Worm (Caenorhabditis elegans) whole organism, L3 larva: ENCODE results near the gene ZK816.3.

Experiments
- R02D3.7 ChIP-seq: fragments of 150-350 bp; optimal IDR thresholded peaks from 2 replicates; lab custom pipeline; 2014; ENCODE audit warnings: missing biosample characterization, missing genetic modification characterization
- ZK546.5 ChIP-seq: sonication (generic microtip); optimal IDR thresholded peaks from 2 replicates; lab custom pipeline; 2017; ENCODE audit warnings: missing biosample characterization, missing genetic modification characterization
- ama-1 ChIP-seq: fragments of 150-350 bp; optimal IDR thresholded peaks from 2 replicates; lab custom pipeline; 2018
- ceh-16 ChIP-seq: sonication (generic microtip); optimal IDR thresholded peaks from 2 replicates; lab custom pipeline; 2017; ENCODE audit warnings: missing biosample characterization, missing genetic modification characterization
- ceh-28 ChIP-seq: fragments of 150-350 bp; optimal IDR thresholded peaks from 2 replicates; lab custom pipeline; 2014; ENCODE audit warnings: missing biosample characterization, missing genetic modification reagents, missing genetic modification characterization
- ceh-9 ChIP-seq: sonication (generic microtip); optimal IDR thresholded peaks from 2 replicates; lab custom pipeline; 2018; ENCODE audit warnings: missing biosample characterization, missing genetic modification characterization
- daf-12 ChIP-seq: fragments of 150-350 bp; optimal IDR thresholded peaks from 2 replicates; lab custom pipeline; 2014; ENCODE audit warnings: missing biosample characterization, missing genetic modification reagents, missing genetic modification characterization
- egl-5 ChIP-seq: fragments of 150-350 bp; optimal IDR thresholded peaks from 2 replicates; lab custom pipeline; 2017; ENCODE audit warnings: missing biosample characterization, missing genetic modification reagents, missing genetic modification characterization, inconsistent platforms
- elt-1 ChIP-seq: fragments of 150-350 bp; optimal IDR thresholded peaks from 2 replicates; lab custom pipeline; 2014; ENCODE audit warnings: missing biosample characterization, missing genetic modification characterization
- elt-2 ChIP-seq: sonication (generic microtip); optimal IDR thresholded peaks from 2 replicates; lab custom pipeline; 2016; ENCODE audit warnings: missing genetic modification reagents, mild to moderate bottlenecking, missing genetic modification characterization, missing compliant biosample characterization
- elt-3 ChIP-seq, 3 experiments: fragments of 150-350 bp in 1 of 3; sonication (generic microtip) in 2 of 3; optimal IDR thresholded peaks; 2 replicates in 2 of 3; 4 replicates in 1 of 3; lab custom pipeline; 2014 to 2017; ENCODE audit warnings: missing biosample characterization in 3 of 3, missing genetic modification characterization in 3 of 3
- fkh-10 ChIP-seq: sonication (generic microtip); optimal IDR thresholded peaks from 2 replicates; lab custom pipeline; 2017; ENCODE audit warnings: missing biosample characterization, missing genetic modification reagents, missing genetic modification characterization
- fkh-2 ChIP-seq: fragments of 150-350 bp; optimal IDR thresholded peaks from 2 replicates; lab custom pipeline; 2014; ENCODE audit warnings: missing biosample characterization, missing genetic modification reagents, missing genetic modification characterization
- fos-1 ChIP-seq: fragments of 150-350 bp; optimal IDR thresholded peaks from 2 replicates; lab custom pipeline; 2014; ENCODE audit warnings: missing biosample characterization, missing genetic modification characterization
- hmg-11 ChIP-seq: sonication (generic microtip); optimal IDR thresholded peaks from 2 replicates; lab custom pipeline; 2016; ENCODE audit warnings: missing genetic modification characterization, missing compliant biosample characterization
- jun-1 ChIP-seq: fragments of 150-350 bp; optimal IDR thresholded peaks from 2 replicates; lab custom pipeline; 2014; ENCODE audit warnings: missing biosample characterization, missing genetic modification reagents, missing genetic modification characterization
- lin-15B ChIP-seq: fragments of 150-350 bp; optimal IDR thresholded peaks from 2 replicates; lab custom pipeline; 2014; ENCODE audit warnings: missing biosample characterization, missing genetic modification characterization
- lsy-12 ChIP-seq: sonication (generic microtip); optimal IDR thresholded peaks from 2 replicates; lab custom pipeline; 2016; ENCODE audit warnings: mild to moderate bottlenecking, missing genetic modification characterization, missing compliant biosample characterization
- mdl-1 ChIP-seq: fragments of 150-350 bp; optimal IDR thresholded peaks from 2 replicates; lab custom pipeline; 2014; ENCODE audit warnings: missing biosample characterization, missing genetic modification characterization
- nfya-1 ChIP-seq: sonication (generic microtip); optimal IDR thresholded peaks from 2 replicates; lab custom pipeline; 2017; ENCODE audit warnings: missing genetic modification characterization, mild to moderate bottlenecking, missing compliant biosample characterization, antibody characterized with exemption, moderate library complexity; ENCODE audit not compliant: insufficient read depth
- nhr-11 ChIP-seq: fragments of 150-350 bp; optimal IDR thresholded peaks from 2 replicates; lab custom pipeline; 2014; ENCODE audit warnings: missing biosample characterization, missing genetic modification characterization
- nhr-12 ChIP-seq: fragments of 150-350 bp; optimal IDR thresholded peaks from 2 replicates; lab custom pipeline; 2014; ENCODE audit warnings: missing biosample characterization, missing genetic modification characterization
- nhr-23 ChIP-seq: fragments of 150-350 bp; optimal IDR thresholded peaks from 2 replicates; lab custom pipeline; 2014; ENCODE audit warnings: missing biosample characterization, missing genetic modification reagents, missing genetic modification characterization
- nhr-237 ChIP-seq: fragments of 150-350 bp; optimal IDR thresholded peaks from 2 replicates; lab custom pipeline; 2014; ENCODE audit warnings: missing biosample characterization, missing genetic modification characterization
- nhr-25 ChIP-seq: sonication (generic microtip); optimal IDR thresholded peaks from 2 replicates; lab custom pipeline; 2017; ENCODE audit warnings: missing biosample characterization, missing genetic modification characterization
- nhr-28 ChIP-seq: fragments of 150-350 bp; optimal IDR thresholded peaks from 2 replicates; lab custom pipeline; 2014; ENCODE audit warnings: missing biosample characterization, missing genetic modification characterization
- nhr-76 ChIP-seq: fragments of 150-350 bp; sonication (generic microtip); optimal IDR thresholded peaks from 5 replicates; lab custom pipeline; 2014; ENCODE audit warnings: missing biosample characterization, missing genetic modification characterization
- pha-4 ChIP-seq: fragments of 150-350 bp; optimal IDR thresholded peaks from 2 replicates; lab custom pipeline; 2014; ENCODE audit warnings: missing biosample characterization, missing genetic modification reagents, missing genetic modification characterization
- pqm-1 ChIP-seq: fragments of 150-350 bp; optimal IDR thresholded peaks from 2 replicates; lab custom pipeline; 2017; ENCODE audit warnings: missing biosample characterization, missing genetic modification characterization, inconsistent platforms
- sea-2 ChIP-seq: fragments of 150-350 bp; sonication (generic microtip); optimal IDR thresholded peaks from 4 replicates; lab custom pipeline; 2014; ENCODE audit warnings: missing biosample characterization, missing genetic modification reagents, missing genetic modification characterization
- skn-1 ChIP-seq: fragments of 150-350 bp; optimal IDR thresholded peaks from 2 replicates; lab custom pipeline; 2014; ENCODE audit warnings: missing biosample characterization, missing genetic modification characterization
- snpc-4 ChIP-seq: fragments of 150-350 bp; optimal IDR thresholded peaks from 2 replicates; lab custom pipeline; 2014; ENCODE audit warnings: missing biosample characterization, missing genetic modification characterization
- tbx-2 ChIP-seq: sonication (generic microtip); optimal IDR thresholded peaks from 2 replicates; lab custom pipeline; 2016; ENCODE audit warnings: mild to moderate bottlenecking, missing genetic modification characterization, missing compliant biosample characterization
- unc-39 ChIP-seq: sonication (generic microtip); optimal IDR thresholded peaks from 4 replicates; lab custom pipeline; 2017; ENCODE audit warnings: missing biosample characterization, missing genetic modification characterization
- ztf-11 ChIP-seq: fragments of 150-350 bp; optimal IDR thresholded peaks from 2 replicates; lab custom pipeline; 2014; ENCODE audit warnings: missing biosample characterization, missing genetic modification characterization

The ZK816.3 gene

ce11 chrX:3332824-3333223 lies 15.4 kb upstream of the ZK816.3 start, which contains the start of gene F11D5.1:
Gene F11D5.1, plus strand, starts transcription at chrX:3333124.
- TF ChIP-seq nfya-1 (tag; lab: Kevin White, UChicago) (no peak), fkh-2 (no peak), nhr-25 (tag; lab: Kevin White, UChicago) (no peak), elt-1 (no peak), fos-1 (no peak), lin-15B (tag; lab: Kevin White, UChicago) (no peak), jun-1 (tag; lab: Kevin White, UChicago) (no peak), daf-12 (tag; lab: Kevin White, UChicago) (no peak), ZK546.5 (no peak), skn-1 (no peak), sea-2 (GFP tag; lab: Kevin White, UChicago) (no peak), ztf-11 (no peak), nhr-12 (tag; lab: Kevin White, UChicago) (no peak), nhr-23 (tag; lab: Kevin White, UChicago) (no peak)

DNA sequence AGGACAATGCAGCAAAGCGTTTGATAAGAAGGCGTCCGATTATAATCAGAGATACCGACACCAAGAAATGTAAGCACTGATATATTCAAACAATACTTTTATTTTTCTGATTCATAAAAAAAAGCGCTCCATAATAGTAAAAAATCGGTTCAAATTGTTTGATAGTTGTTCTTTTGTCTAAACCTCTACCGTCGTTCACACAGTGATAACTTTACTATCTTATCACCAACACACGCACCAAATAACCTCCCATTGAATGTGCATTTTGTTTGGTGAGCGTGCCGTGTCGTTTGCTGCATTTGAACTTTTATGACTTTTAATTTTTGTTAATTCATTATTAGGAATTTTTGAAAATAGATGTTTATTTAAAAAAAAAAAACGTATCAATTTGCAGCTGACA lies 14.1 kb upstream of the ZK816.3 start:
- TF ChIP-seq pqm-1 (tag; lab: Kevin White, UChicago) (peak; percentile 87), nfya-1 (tag; lab: Kevin White, UChicago) (no peak), R02D3.7 (tag; lab: Kevin White, UChicago) (no peak), nhr-11 (tag; lab: Kevin White, UChicago) (no peak), elt-2 (tag; lab: Kevin White, UChicago) (peak; percentile 95), pha-4 (tag; lab: Kevin White, UChicago) (peak; percentile 39), ceh-9 (tag; lab: Kevin White, UChicago) (no peak)
- TF ChIP-seq, all 47 proteins: peak for 3

- TF ChIP-seq mdl-1 (tag; lab: Kevin White, UChicago) (no peak), snpc-4 (tag; lab: Kevin White, UChicago) (no peak), ceh-16 (tag; lab: Kevin White, UChicago) (no peak), nhr-28 (tag; lab: Kevin White, UChicago) (no peak), ama-1 (lab: Kevin White, UChicago) (no peak), nhr-11 (tag; lab: Kevin White, UChicago) (no peak), ceh-28 (tag; lab: Kevin White, UChicago) (no peak), fkh-10 (GFP tag; lab: Kevin White, UChicago) (no peak), nhr-23 (tag; lab: Kevin White, UChicago) (no peak), egl-5 (no peak), fkh-2 (no peak), nhr-237 (tag; lab: Kevin White, UChicago) (no peak), lsy-12 (tag; lab: Kevin White, UChicago) (no peak), unc-39 (tag; lab: Kevin White, UChicago) (no peak), jun-1 (tag; lab: Kevin White, UChicago) (no peak), hmg-11 (no peak), skn-1 (no peak)
- TF ChIP-seq, all 47 proteins: peak for 0
Observed at ce11 chrX:3339882-3340281, 8.3 kb upstream of the ZK816.3 start.

ce11 chrX:3343620-3344197 lies 4.5 kb upstream of the ZK816.3 start:
- TF ChIP-seq nhr-76 (tag; lab: Kevin White, UChicago) (no peak), pqm-1 (tag; lab: Kevin White, UChicago) (no peak), nhr-28 (tag; lab: Kevin White, UChicago) (no peak), elt-1 (peak; percentile 69), nhr-23 (tag; lab: Kevin White, UChicago) (peak; percentile 14), nhr-25 (tag; lab: Kevin White, UChicago) (peak; percentile 58), egl-5 (peak; percentile 18)

DNA sequence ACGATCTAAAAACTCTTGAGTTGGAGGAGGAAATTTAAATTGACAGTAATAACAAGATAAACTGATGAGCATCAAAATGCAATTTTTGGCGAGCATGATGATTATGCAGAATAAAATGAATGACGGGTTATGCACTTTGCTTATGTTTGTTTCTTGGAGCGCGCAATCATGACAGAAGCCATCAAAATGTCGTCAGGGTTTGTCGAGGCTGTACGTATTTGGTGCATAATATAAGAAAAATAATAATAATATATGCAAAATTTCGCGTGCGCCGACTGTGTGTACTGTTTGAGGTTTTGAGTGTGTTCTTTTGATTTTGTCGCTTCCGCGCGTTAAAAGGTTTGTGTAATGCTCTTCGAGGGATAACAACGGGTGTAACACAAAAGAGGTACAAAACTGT lies 2.1 kb downstream of the ZK816.3 start, which contains the start of gene nspg-4:
TSS of gene nspg-4 (minus strand) at position 101 of the 400 bp plus-strand sequence.
- TF ChIP-seq elt-3 (tag; optimal IDR thresholded peaks at IDR 0.05; lab: Kevin White, UChicago) (no peak), tbx-2 (tag; lab: Kevin White, UChicago) (no peak)
- TF ChIP-seq, all 47 proteins: peak for 0
